Worm (Caenorhabditis elegans) whole organism, L3 larva: ENCODE data around the gene arf-1.
A peak's percentile ranks its signal among the peaks of the same experiment; 100 is the strongest.

Source experiments
- ZK546.5 ChIP-seq: sonication (generic microtip); optimal IDR thresholded peaks from 2 replicates; lab custom pipeline; 2017; ENCODE audit warnings: missing biosample characterization, missing genetic modification characterization
- ama-1 ChIP-seq: fragments of 150-350 bp; optimal IDR thresholded peaks from 2 replicates; lab custom pipeline; 2018
- ceh-28 ChIP-seq: fragments of 150-350 bp; optimal IDR thresholded peaks from 2 replicates; lab custom pipeline; 2014; ENCODE audit warnings: missing biosample characterization, missing genetic modification reagents, missing genetic modification characterization
- ceh-82 ChIP-seq: fragments of 150-350 bp; optimal IDR thresholded peaks from 2 replicates; lab custom pipeline; 2014; ENCODE audit warnings: missing biosample characterization, missing genetic modification characterization
- ceh-9 ChIP-seq: sonication (generic microtip); optimal IDR thresholded peaks from 2 replicates; lab custom pipeline; 2018; ENCODE audit warnings: missing biosample characterization, missing genetic modification characterization
- daf-12 ChIP-seq: fragments of 150-350 bp; optimal IDR thresholded peaks from 2 replicates; lab custom pipeline; 2014; ENCODE audit warnings: missing biosample characterization, missing genetic modification reagents, missing genetic modification characterization
- egl-27 ChIP-seq: sonication (generic microtip); optimal IDR thresholded peaks from 4 replicates; lab custom pipeline; 2017; ENCODE audit warnings: missing biosample characterization, missing genetic modification reagents, missing genetic modification characterization
- egl-5 ChIP-seq: fragments of 150-350 bp; optimal IDR thresholded peaks from 2 replicates; lab custom pipeline; 2017; ENCODE audit warnings: missing biosample characterization, missing genetic modification reagents, missing genetic modification characterization, inconsistent platforms
- elt-1 ChIP-seq: fragments of 150-350 bp; optimal IDR thresholded peaks from 2 replicates; lab custom pipeline; 2014; ENCODE audit warnings: missing biosample characterization, missing genetic modification characterization
- elt-2 ChIP-seq: sonication (generic microtip); optimal IDR thresholded peaks from 2 replicates; lab custom pipeline; 2016; ENCODE audit warnings: missing genetic modification reagents, mild to moderate bottlenecking, missing genetic modification characterization, missing compliant biosample characterization
- elt-3 ChIP-seq, 3 experiments: fragments of 150-350 bp in 1 of 3; sonication (generic microtip) in 2 of 3; optimal IDR thresholded peaks; 2 replicates in 2 of 3; 4 replicates in 1 of 3; lab custom pipeline; 2014 to 2017; ENCODE audit warnings: missing biosample characterization in 3 of 3, missing genetic modification characterization in 3 of 3
- fkh-10 ChIP-seq: sonication (generic microtip); optimal IDR thresholded peaks from 2 replicates; lab custom pipeline; 2017; ENCODE audit warnings: missing biosample characterization, missing genetic modification reagents, missing genetic modification characterization
- hmg-11 ChIP-seq: sonication (generic microtip); optimal IDR thresholded peaks from 2 replicates; lab custom pipeline; 2016; ENCODE audit warnings: missing genetic modification characterization, missing compliant biosample characterization
- jun-1 ChIP-seq: fragments of 150-350 bp; optimal IDR thresholded peaks from 2 replicates; lab custom pipeline; 2014; ENCODE audit warnings: missing biosample characterization, missing genetic modification reagents, missing genetic modification characterization
- lin-15B ChIP-seq: fragments of 150-350 bp; optimal IDR thresholded peaks from 2 replicates; lab custom pipeline; 2014; ENCODE audit warnings: missing biosample characterization, missing genetic modification characterization
- lsy-12 ChIP-seq: sonication (generic microtip); optimal IDR thresholded peaks from 2 replicates; lab custom pipeline; 2016; ENCODE audit warnings: mild to moderate bottlenecking, missing genetic modification characterization, missing compliant biosample characterization
- nfya-1 ChIP-seq: sonication (generic microtip); optimal IDR thresholded peaks from 2 replicates; lab custom pipeline; 2017; ENCODE audit warnings: missing genetic modification characterization, mild to moderate bottlenecking, missing compliant biosample characterization, antibody characterized with exemption, moderate library complexity; ENCODE audit not compliant: insufficient read depth
- nhr-11 ChIP-seq: fragments of 150-350 bp; optimal IDR thresholded peaks from 2 replicates; lab custom pipeline; 2014; ENCODE audit warnings: missing biosample characterization, missing genetic modification characterization
- nhr-23 ChIP-seq: fragments of 150-350 bp; optimal IDR thresholded peaks from 2 replicates; lab custom pipeline; 2014; ENCODE audit warnings: missing biosample characterization, missing genetic modification reagents, missing genetic modification characterization
- nhr-237 ChIP-seq: fragments of 150-350 bp; optimal IDR thresholded peaks from 2 replicates; lab custom pipeline; 2014; ENCODE audit warnings: missing biosample characterization, missing genetic modification characterization
- nhr-25 ChIP-seq: sonication (generic microtip); optimal IDR thresholded peaks from 2 replicates; lab custom pipeline; 2017; ENCODE audit warnings: missing biosample characterization, missing genetic modification characterization
- nhr-28 ChIP-seq: fragments of 150-350 bp; optimal IDR thresholded peaks from 2 replicates; lab custom pipeline; 2014; ENCODE audit warnings: missing biosample characterization, missing genetic modification characterization
- nhr-43 ChIP-seq: sonication (generic microtip); optimal IDR thresholded peaks from 2 replicates; lab custom pipeline; 2016; ENCODE audit warnings: mild to moderate bottlenecking, missing genetic modification characterization, missing compliant biosample characterization; ENCODE audit not compliant: poor library complexity, severe bottlenecking
- nhr-67 ChIP-seq: fragments of 150-350 bp; optimal IDR thresholded peaks from 2 replicates; lab custom pipeline; 2014; ENCODE audit warnings: missing biosample characterization, missing genetic modification characterization
- nhr-76 ChIP-seq: fragments of 150-350 bp; sonication (generic microtip); optimal IDR thresholded peaks from 5 replicates; lab custom pipeline; 2014; ENCODE audit warnings: missing biosample characterization, missing genetic modification characterization
- nhr-77 ChIP-seq: fragments of 150-350 bp; optimal IDR thresholded peaks from 2 replicates; lab custom pipeline; 2014; ENCODE audit warnings: missing biosample characterization, missing genetic modification characterization
- pha-4 ChIP-seq: fragments of 150-350 bp; optimal IDR thresholded peaks from 2 replicates; lab custom pipeline; 2014; ENCODE audit warnings: missing biosample characterization, missing genetic modification reagents, missing genetic modification characterization
- skn-1 ChIP-seq: fragments of 150-350 bp; optimal IDR thresholded peaks from 2 replicates; lab custom pipeline; 2014; ENCODE audit warnings: missing biosample characterization, missing genetic modification characterization
- snpc-4 ChIP-seq: fragments of 150-350 bp; optimal IDR thresholded peaks from 2 replicates; lab custom pipeline; 2014; ENCODE audit warnings: missing biosample characterization, missing genetic modification characterization
- tbx-2 ChIP-seq: sonication (generic microtip); optimal IDR thresholded peaks from 2 replicates; lab custom pipeline; 2016; ENCODE audit warnings: mild to moderate bottlenecking, missing genetic modification characterization, missing compliant biosample characterization
- unc-62 ChIP-seq: fragments of 150-350 bp; sonication (generic microtip); optimal IDR thresholded peaks from 4 replicates; lab custom pipeline; 2014; ENCODE audit warnings: missing biosample characterization, missing genetic modification reagents, missing genetic modification characterization
- ztf-11 ChIP-seq: fragments of 150-350 bp; optimal IDR thresholded peaks from 2 replicates; lab custom pipeline; 2014; ENCODE audit warnings: missing biosample characterization, missing genetic modification characterization
- ztf-4 ChIP-seq: fragments of 150-350 bp; optimal IDR thresholded peaks from 2 replicates; lab custom pipeline; 2014; ENCODE audit warnings: missing biosample characterization, missing genetic modification characterization

arf-1 gene

DNA sequence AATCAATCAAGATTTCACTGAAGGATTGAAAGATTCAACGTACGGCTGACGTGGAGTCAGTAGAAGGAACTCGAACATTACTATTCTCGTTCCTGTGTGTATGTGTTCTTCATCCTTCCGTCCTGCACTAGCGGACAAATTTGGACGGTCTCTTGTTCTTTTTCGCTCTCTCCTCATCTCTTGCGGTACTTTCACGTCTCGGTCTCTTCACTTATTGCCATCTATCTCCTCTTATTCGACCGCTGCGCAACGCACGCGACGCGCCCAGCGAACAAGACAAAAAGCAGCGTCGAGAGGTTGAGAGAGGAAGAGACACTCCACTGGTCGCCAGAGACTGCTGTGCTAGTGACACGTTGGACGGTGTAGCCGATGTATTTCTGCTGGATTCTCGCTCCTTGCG, 781 bp downstream of the arf-1 start (continued):
- TF ChIP-seq unc-62 (peak; percentile 34), nhr-43 (tag; lab: Kevin White, UChicago) (no peak), snpc-4 (tag; lab: Kevin White, UChicago) (peak; percentile 89), ztf-11 (tag; lab: Kevin White, UChicago) (no peak), nhr-28 (tag; lab: Kevin White, UChicago) (no peak), ama-1 (lab: Kevin White, UChicago) (peak; percentile 82), ceh-28 (peak; percentile 65), hmg-11 (tag; lab: Kevin White, UChicago) (peak; percentile 88), egl-5 (tag; lab: Kevin White, UChicago) (no peak), nhr-23 (tag; lab: Kevin White, UChicago) (peak; percentile 63), fkh-10 (GFP tag; lab: Kevin White, UChicago) (no peak), ztf-4 (tag; lab: Kevin White, UChicago) (no peak), nhr-67 (tag; lab: Kevin White, UChicago) (no peak), ZK546.5 (tag; lab: Kevin White, UChicago) (no peak), egl-27 (tag; lab: Kevin White, UChicago) (no peak), ceh-9 (tag; lab: Kevin White, UChicago) (no peak), jun-1 (tag; lab: Kevin White, UChicago) (peak; percentile 78), nhr-11 (no peak), elt-3 (tag; optimal IDR thresholded peaks at IDR 0.05; lab: Kevin White, UChicago) (peak in 1 of 3 experiments; percentile 26), daf-12 (no peak), nhr-76 (no peak), pha-4 (tag; lab: Kevin White, UChicago) (peak; percentile 78), nhr-237 (no peak)
- TF ChIP-seq, all 47 proteins: peak for 17

DNA sequence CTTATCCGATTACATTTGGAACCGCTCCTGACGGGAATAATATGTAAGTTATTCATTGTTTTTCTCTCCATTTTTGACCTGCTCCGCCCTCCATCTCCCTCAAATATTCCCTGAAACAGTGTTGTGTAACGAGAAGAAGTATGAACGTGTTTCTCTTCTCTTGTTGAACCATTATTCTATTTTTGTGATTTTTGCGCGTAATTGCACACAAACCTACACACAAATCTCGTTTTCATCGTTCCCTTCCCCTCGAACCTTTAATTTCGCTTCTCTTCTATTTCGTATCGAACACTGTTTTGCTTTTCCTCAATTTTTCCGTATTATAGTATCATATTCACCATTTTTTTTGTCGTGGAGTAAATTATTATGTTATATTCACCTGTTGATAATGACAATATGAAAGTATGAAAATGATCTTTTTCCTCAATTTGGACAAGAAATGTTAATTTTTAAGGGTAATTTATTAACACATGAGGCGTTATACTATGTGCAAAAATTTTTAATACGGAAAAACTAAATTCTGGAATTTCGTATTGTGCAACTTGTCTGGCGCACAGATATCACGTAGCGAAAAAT, 2.6 kb downstream of the arf-1 start:
- TF ChIP-seq nhr-77 (tag; lab: Kevin White, UChicago) (no peak), elt-2 (peak; percentile 3), nhr-43 (tag; lab: Kevin White, UChicago) (no peak), skn-1 (tag; lab: Kevin White, UChicago) (no peak), ama-1 (lab: Kevin White, UChicago) (peak; percentile 77), ceh-82 (tag; lab: Kevin White, UChicago) (no peak), pha-4 (tag; lab: Kevin White, UChicago) (no peak), ceh-28 (no peak), lsy-12 (peak; percentile 18)

DNA sequence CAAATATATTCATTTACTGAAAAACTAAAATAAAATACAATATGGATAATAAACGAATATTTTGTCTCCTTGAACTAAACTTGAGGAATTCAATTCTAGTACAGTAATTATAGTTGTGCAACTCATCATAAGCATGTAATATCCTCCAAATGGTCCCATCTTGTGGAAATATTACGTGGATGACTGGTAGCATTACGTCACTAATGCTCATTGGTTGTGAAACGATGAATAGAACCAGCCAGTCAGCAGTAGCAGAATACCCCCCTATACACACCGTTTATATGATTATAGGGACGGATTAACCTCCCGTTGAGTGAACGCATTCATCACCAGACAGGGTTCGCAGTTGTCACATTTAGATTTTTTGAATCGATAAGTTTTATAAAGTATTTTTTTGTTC, 3.7 kb downstream of the arf-1 start:
- TF ChIP-seq nhr-76, result no peak

DNA sequence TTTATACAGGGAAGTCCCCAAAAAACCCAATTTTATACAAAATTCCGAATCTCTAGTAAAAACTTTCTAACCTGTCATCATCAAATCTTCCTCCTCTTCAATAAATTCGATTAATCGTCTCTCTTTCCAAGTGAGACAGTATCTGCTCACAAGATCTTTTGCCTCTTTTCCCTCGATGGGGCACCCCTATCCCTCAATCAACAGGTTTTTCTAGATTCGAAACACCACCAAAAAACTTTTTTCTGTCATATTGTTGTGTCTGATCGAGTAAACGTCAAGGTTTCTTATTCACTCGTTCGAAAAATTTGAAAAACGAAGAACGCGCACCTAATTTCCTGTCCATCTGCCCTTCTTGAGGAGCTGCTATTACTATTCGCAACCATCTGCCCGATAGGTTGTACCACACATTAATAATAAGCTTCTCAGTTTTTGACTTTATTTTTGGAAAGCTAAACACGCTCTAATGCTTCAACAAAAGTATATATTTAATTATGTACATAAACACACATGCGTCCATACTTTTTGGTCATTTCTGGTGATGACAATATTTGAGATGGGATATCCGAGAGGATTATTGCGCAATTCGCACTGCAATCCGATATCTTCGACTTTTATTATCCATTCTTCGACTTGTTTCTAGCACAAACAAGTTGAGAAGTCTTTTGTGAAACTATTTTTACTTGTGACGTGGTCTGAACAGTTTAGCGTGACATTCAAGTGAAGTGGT, 4.6 kb downstream of the arf-1 start:
- TF ChIP-seq elt-1, result peak; percentile 48
- no peak for TF ChIP-seq tbx-2 (tag; lab: Kevin White, UChicago)
- peak; percentile 7 for TF ChIP-seq nhr-25 (tag; lab: Kevin White, UChicago)

DNA sequence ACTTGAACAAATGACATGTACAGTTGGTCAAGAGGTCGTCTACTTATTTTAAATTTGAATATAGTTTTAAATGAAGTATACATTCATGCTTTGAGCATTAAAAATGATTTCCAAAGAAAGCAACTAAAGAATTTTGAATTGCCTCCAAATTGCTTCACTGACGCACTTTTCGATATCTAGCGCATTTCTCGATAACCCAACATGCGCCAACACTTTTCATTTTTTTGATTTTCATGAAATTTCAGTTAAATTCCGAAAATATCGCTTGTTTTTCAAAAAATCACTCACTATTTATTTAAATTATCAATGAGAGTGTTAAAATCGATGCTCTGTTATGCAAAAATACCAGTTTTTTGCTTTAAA, 5.1 kb downstream of the arf-1 start:
- TF ChIP-seq nhr-23 (tag; lab: Kevin White, UChicago) (no peak), nfya-1 (no peak), lin-15B (tag; lab: Kevin White, UChicago) (peak; percentile 21)
